Worm (Caenorhabditis elegans): ENCODE measurements around the gene srxa-4.

DNA sequence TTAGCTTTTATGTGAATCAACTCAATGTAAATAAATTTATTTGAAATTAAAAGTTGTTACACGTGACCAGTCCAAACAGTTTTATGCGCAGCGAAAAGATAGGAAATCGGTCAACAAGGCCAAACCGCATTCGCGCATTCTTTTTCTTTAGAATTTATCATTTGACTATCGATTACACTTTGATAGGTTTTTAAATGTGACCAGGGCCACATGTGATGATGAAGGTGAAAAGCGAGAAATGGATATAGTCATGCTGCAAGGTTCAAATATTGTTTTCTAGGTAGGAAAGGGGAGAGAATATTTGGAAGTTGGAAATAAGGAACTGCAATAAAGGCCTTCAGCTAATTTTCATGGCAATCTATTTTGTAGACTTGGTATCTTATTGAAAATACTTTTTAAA lies 16.6 kb downstream of the srxa-4 start:
- TF ChIP-seq skn-1 (tag; optimal IDR thresholded peaks at IDR 0.05), result no peak
- no peak for TF ChIP-seq unc-62 (GFP tag; optimal IDR thresholded peaks at IDR 0.05)
- TF ChIP-seq ama-1 (optimal IDR thresholded peaks at IDR 0.05), result peak; percentile 98
- TF ChIP-seq ztf-11 (tag; optimal IDR thresholded peaks at IDR 0.05), result no peak
- no peak for TF ChIP-seq elt-2 (tag; optimal IDR thresholded peaks at IDR 0.05)
- TF ChIP-seq nhr-25 (tag; optimal IDR thresholded peaks at IDR 0.05), result peak; percentile 78
- TF ChIP-seq nhr-11 (tag; optimal IDR thresholded peaks at IDR 0.05), result no peak
- TF ChIP-seq fos-1 (tag; optimal IDR thresholded peaks at IDR 0.05), result no peak
- no peak for TF ChIP-seq zag-1 (tag; optimal IDR thresholded peaks at IDR 0.05)
- TF ChIP-seq unc-39 (tag; optimal IDR thresholded peaks at IDR 0.05), result no peak

Data from whole organism, L3 larva.